Worm (Caenorhabditis elegans) whole organism, L3 larva: Measurements from ENCODE around the gene tsp-2.

Experiments used
- ZK546.5 ChIP-seq: sonication (generic microtip); optimal IDR thresholded peaks from 2 replicates; lab custom pipeline; 2017; ENCODE audit warnings: missing biosample characterization, missing genetic modification characterization
- aly-2 ChIP-seq: fragments of 150-350 bp; optimal IDR thresholded peaks from 2 replicates; lab custom pipeline; 2014; ENCODE audit warnings: missing biosample characterization, missing genetic modification characterization
- ama-1 ChIP-seq: fragments of 150-350 bp; optimal IDR thresholded peaks from 2 replicates; lab custom pipeline; 2018
- ceh-82 ChIP-seq: fragments of 150-350 bp; optimal IDR thresholded peaks from 2 replicates; lab custom pipeline; 2014; ENCODE audit warnings: missing biosample characterization, missing genetic modification characterization
- daf-12 ChIP-seq: fragments of 150-350 bp; optimal IDR thresholded peaks from 2 replicates; lab custom pipeline; 2014; ENCODE audit warnings: missing biosample characterization, missing genetic modification reagents, missing genetic modification characterization
- egl-27 ChIP-seq: sonication (generic microtip); optimal IDR thresholded peaks from 4 replicates; lab custom pipeline; 2017; ENCODE audit warnings: missing biosample characterization, missing genetic modification reagents, missing genetic modification characterization
- egl-5 ChIP-seq: fragments of 150-350 bp; optimal IDR thresholded peaks from 2 replicates; lab custom pipeline; 2017; ENCODE audit warnings: missing biosample characterization, missing genetic modification reagents, missing genetic modification characterization, inconsistent platforms
- elt-1 ChIP-seq: fragments of 150-350 bp; optimal IDR thresholded peaks from 2 replicates; lab custom pipeline; 2014; ENCODE audit warnings: missing biosample characterization, missing genetic modification characterization
- elt-3 ChIP-seq, 3 experiments: fragments of 150-350 bp in 1 of 3; sonication (generic microtip) in 2 of 3; optimal IDR thresholded peaks; 2 replicates in 2 of 3; 4 replicates in 1 of 3; lab custom pipeline; 2014 to 2017; ENCODE audit warnings: missing biosample characterization in 3 of 3, missing genetic modification characterization in 3 of 3
- eor-1 ChIP-seq, 2 experiments: fragments of 150-350 bp; optimal IDR thresholded peaks; 2 replicates each; lab custom pipeline; 2014 to 2018; ENCODE audit warnings: missing biosample characterization in 2 of 2, missing genetic modification characterization in 2 of 2
- fos-1 ChIP-seq: fragments of 150-350 bp; optimal IDR thresholded peaks from 2 replicates; lab custom pipeline; 2014; ENCODE audit warnings: missing biosample characterization, missing genetic modification characterization
- hmg-11 ChIP-seq: sonication (generic microtip); optimal IDR thresholded peaks from 2 replicates; lab custom pipeline; 2016; ENCODE audit warnings: missing genetic modification characterization, missing compliant biosample characterization
- lin-39 ChIP-seq: fragments of 150-350 bp; optimal IDR thresholded peaks from 2 replicates; lab custom pipeline; 2018; ENCODE audit warnings: missing biosample characterization, missing genetic modification reagents, missing genetic modification characterization
- lsy-12 ChIP-seq: sonication (generic microtip); optimal IDR thresholded peaks from 2 replicates; lab custom pipeline; 2016; ENCODE audit warnings: mild to moderate bottlenecking, missing genetic modification characterization, missing compliant biosample characterization
- mdl-1 ChIP-seq: fragments of 150-350 bp; optimal IDR thresholded peaks from 2 replicates; lab custom pipeline; 2014; ENCODE audit warnings: missing biosample characterization, missing genetic modification characterization
- mml-1 ChIP-seq: fragments of 150-350 bp; sonication (generic microtip); optimal IDR thresholded peaks from 3 replicates; lab custom pipeline; 2014; ENCODE audit warnings: missing biosample characterization, missing genetic modification characterization
- nfya-1 ChIP-seq: sonication (generic microtip); optimal IDR thresholded peaks from 2 replicates; lab custom pipeline; 2017; ENCODE audit warnings: missing genetic modification characterization, mild to moderate bottlenecking, missing compliant biosample characterization, antibody characterized with exemption, moderate library complexity; ENCODE audit not compliant: insufficient read depth
- nhr-11 ChIP-seq: fragments of 150-350 bp; optimal IDR thresholded peaks from 2 replicates; lab custom pipeline; 2014; ENCODE audit warnings: missing biosample characterization, missing genetic modification characterization
- nhr-25 ChIP-seq: sonication (generic microtip); optimal IDR thresholded peaks from 2 replicates; lab custom pipeline; 2017; ENCODE audit warnings: missing biosample characterization, missing genetic modification characterization
- nhr-43 ChIP-seq: sonication (generic microtip); optimal IDR thresholded peaks from 2 replicates; lab custom pipeline; 2016; ENCODE audit warnings: mild to moderate bottlenecking, missing genetic modification characterization, missing compliant biosample characterization; ENCODE audit not compliant: poor library complexity, severe bottlenecking
- nhr-67 ChIP-seq: fragments of 150-350 bp; optimal IDR thresholded peaks from 2 replicates; lab custom pipeline; 2014; ENCODE audit warnings: missing biosample characterization, missing genetic modification characterization
- pha-4 ChIP-seq: fragments of 150-350 bp; optimal IDR thresholded peaks from 2 replicates; lab custom pipeline; 2014; ENCODE audit warnings: missing biosample characterization, missing genetic modification reagents, missing genetic modification characterization
- pqm-1 ChIP-seq: fragments of 150-350 bp; optimal IDR thresholded peaks from 2 replicates; lab custom pipeline; 2017; ENCODE audit warnings: missing biosample characterization, missing genetic modification characterization, inconsistent platforms
- sea-2 ChIP-seq: fragments of 150-350 bp; sonication (generic microtip); optimal IDR thresholded peaks from 4 replicates; lab custom pipeline; 2014; ENCODE audit warnings: missing biosample characterization, missing genetic modification reagents, missing genetic modification characterization
- snpc-4 ChIP-seq: fragments of 150-350 bp; optimal IDR thresholded peaks from 2 replicates; lab custom pipeline; 2014; ENCODE audit warnings: missing biosample characterization, missing genetic modification characterization
- tbx-2 ChIP-seq: sonication (generic microtip); optimal IDR thresholded peaks from 2 replicates; lab custom pipeline; 2016; ENCODE audit warnings: mild to moderate bottlenecking, missing genetic modification characterization, missing compliant biosample characterization
- unc-62 ChIP-seq: fragments of 150-350 bp; sonication (generic microtip); optimal IDR thresholded peaks from 4 replicates; lab custom pipeline; 2014; ENCODE audit warnings: missing biosample characterization, missing genetic modification reagents, missing genetic modification characterization
- zag-1 ChIP-seq: fragments of 150-350 bp; optimal IDR thresholded peaks from 2 replicates; lab custom pipeline; 2014; ENCODE audit warnings: missing biosample characterization, missing genetic modification characterization

Gene tsp-2

ce11 chrIII:8199060-8199459 lies 38.7 kb downstream of the tsp-2 start:
- no peak for TF ChIP-seq fos-1 (tag; lab: Kevin White, UChicago)
- no peak for TF ChIP-seq sea-2 (GFP tag; lab: Kevin White, UChicago)
- no peak for TF ChIP-seq hmg-11 (tag; lab: Kevin White, UChicago)
- TF ChIP-seq lin-39 (tag; lab: Kevin White, UChicago) = no peak
- no peak for TF ChIP-seq pqm-1

- TF ChIP-seq eor-1 (tag; optimal IDR thresholded peaks at IDR 0.05; lab: Kevin White, UChicago) = no peak
- TF ChIP-seq fos-1 (tag; lab: Kevin White, UChicago) = no peak
- no peak for TF ChIP-seq snpc-4 (tag; lab: Kevin White, UChicago)
- no peak for TF ChIP-seq mdl-1 (tag; lab: Kevin White, UChicago)
- no peak for TF ChIP-seq elt-3 (tag; optimal IDR thresholded peaks at IDR 0.05; lab: Kevin White, UChicago)
- TF ChIP-seq daf-12 (tag; lab: Kevin White, UChicago) = no peak
- no peak for TF ChIP-seq ceh-82 (tag; lab: Kevin White, UChicago)
- TF ChIP-seq mml-1 (tag; lab: Kevin White, UChicago) = no peak
- no peak for TF ChIP-seq ZK546.5 (tag; lab: Kevin White, UChicago)
- TF ChIP-seq zag-1 (tag; lab: Kevin White, UChicago) = no peak
- no peak for TF ChIP-seq ama-1 (lab: Kevin White, UChicago)
- TF ChIP-seq nfya-1 (tag; lab: Kevin White, UChicago) = no peak
- TF ChIP-seq egl-5 (tag; lab: Kevin White, UChicago) = no peak
- TF ChIP-seq nhr-67 (tag; lab: Kevin White, UChicago) = no peak
- TF ChIP-seq nhr-43 (tag; lab: Kevin White, UChicago) = no peak
- TF ChIP-seq nhr-25 (tag; lab: Kevin White, UChicago) = no peak
- no peak for TF ChIP-seq lsy-12 (tag; lab: Kevin White, UChicago)
- TF ChIP-seq tbx-2 (tag; lab: Kevin White, UChicago) = no peak
- no peak for TF ChIP-seq pha-4 (tag; lab: Kevin White, UChicago)
Observed at ce11 chrIII:8191695-8192094, 46.0 kb downstream of the tsp-2 start, which contains the start of gene C50C3.1. C50C3.1 (plus strand) TSS chrIII:8191995.

DNA sequence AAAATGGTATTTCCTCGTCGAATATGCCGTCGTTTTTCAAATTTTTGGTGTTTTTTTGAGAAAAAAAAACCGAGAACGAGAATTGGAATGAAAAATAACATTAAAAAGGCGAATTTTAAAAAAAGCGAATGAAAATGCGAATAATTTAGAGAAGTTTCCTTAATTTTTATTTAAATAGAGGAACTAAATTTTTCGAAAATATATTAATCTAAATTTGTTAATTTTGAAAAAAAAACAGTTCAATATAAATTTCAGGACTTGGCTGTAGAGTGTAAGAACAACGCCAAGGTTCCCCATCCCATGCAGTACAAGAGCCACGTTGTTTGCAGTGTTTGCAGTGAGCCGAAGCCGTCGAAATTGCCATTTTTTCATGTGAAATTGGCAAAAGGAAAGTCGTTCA lies 47.2 kb downstream of the tsp-2 start, which contains the start of gene C50C3.19:
TSS of gene C50C3.19 (plus strand) at position 301 of the 400 bp plus-strand sequence.
- no peak for TF ChIP-seq egl-27
- TF ChIP-seq elt-1 = no peak
- TF ChIP-seq unc-62 (GFP tag; lab: Kevin White, UChicago) = no peak
- no peak for TF ChIP-seq elt-3 (tag; optimal IDR thresholded peaks at IDR 0.05; lab: Kevin White, UChicago)
- TF ChIP-seq ceh-82 (tag; lab: Kevin White, UChicago) = no peak
- TF ChIP-seq egl-5 (tag; lab: Kevin White, UChicago) = no peak
- no peak for TF ChIP-seq nhr-11 (tag; lab: Kevin White, UChicago)
- TF ChIP-seq aly-2 (tag; lab: Kevin White, UChicago) = no peak
